Fruit fly (Drosophila melanogaster) whole organism, adult: Measurements from ENCODE around the gene Wnt6.

Experiments used
- CG11617 ChIP-seq: fragments of 200-800 bp; sonication (Bioruptor generic); optimal IDR thresholded peaks from 2 replicates; lab custom pipeline; 2017; ENCODE audit warnings: mild to moderate bottlenecking, missing biosample characterization, missing genetic modification reagents, missing genetic modification characterization
- CG12768 ChIP-seq: fragments of 200-800 bp; sonication (Bioruptor generic); optimal IDR thresholded peaks from 2 replicates; lab custom pipeline; 2017; ENCODE audit warnings: missing biosample characterization, missing genetic modification characterization, mild to moderate bottlenecking, moderate library complexity, missing genetic modification reagents
- CG14711 ChIP-seq: fragments of 200-800 bp; sonication (Bioruptor generic); optimal IDR thresholded peaks from 2 replicates; lab custom pipeline; 2018; ENCODE audit warnings: missing biosample characterization, mild to moderate bottlenecking, missing genetic modification characterization, moderate library complexity
- CG1620 ChIP-seq: fragments of 200-800 bp; sonication (Bioruptor generic); optimal IDR thresholded peaks from 2 replicates; lab custom pipeline; 2016; ENCODE audit warnings: missing biosample characterization, missing genetic modification characterization
- CG33017 ChIP-seq: fragments of 200-800 bp; sonication (Bioruptor generic); optimal IDR thresholded peaks from 2 replicates; lab custom pipeline; 2018; ENCODE audit warnings: missing biosample characterization, mild to moderate bottlenecking, missing genetic modification characterization, moderate library complexity
- CG5204 ChIP-seq: fragments of 200-800 bp; sonication (Bioruptor generic); optimal IDR thresholded peaks from 2 replicates; lab custom pipeline; 2016; ENCODE audit warnings: missing biosample characterization, missing genetic modification characterization
- CG7045 ChIP-seq: fragments of 200-800 bp; sonication (Bioruptor generic); optimal IDR thresholded peaks from 2 replicates; lab custom pipeline; 2017; ENCODE audit warnings: missing biosample characterization, mild to moderate bottlenecking, missing genetic modification characterization
- CG7101 ChIP-seq: fragments of 200-800 bp; sonication (Bioruptor generic); optimal IDR thresholded peaks from 2 replicates; lab custom pipeline; 2018; ENCODE audit warnings: missing biosample characterization, mild to moderate bottlenecking, missing genetic modification characterization, moderate library complexity
- Clk ChIP-seq: fragments of 200-800 bp; sonication (Bioruptor generic); optimal IDR thresholded peaks from 2 replicates; lab custom pipeline; 2017; ENCODE audit warnings: missing biosample characterization, missing genetic modification characterization
- Crg-1 ChIP-seq: fragments of 200-800 bp; sonication (Bioruptor generic); optimal IDR thresholded peaks from 2 replicates; lab custom pipeline; 2016; ENCODE audit warnings: missing biosample characterization, missing genetic modification characterization
- Hr96 ChIP-seq: fragments of 200-800 bp; sonication (Bioruptor generic); optimal IDR thresholded peaks from 2 replicates; lab custom pipeline; 2016; ENCODE audit warnings: missing biosample characterization, missing genetic modification characterization
- Mnt ChIP-seq: fragments of 200-800 bp; sonication (Bioruptor generic); optimal IDR thresholded peaks from 2 replicates; lab custom pipeline; 2016; ENCODE audit warnings: missing biosample characterization, mild to moderate bottlenecking, missing genetic modification characterization
- bab1 ChIP-seq: fragments of 200-800 bp; sonication (Bioruptor generic); optimal IDR thresholded peaks from 3 replicates; lab custom pipeline; 2019; ENCODE audit warnings: missing biosample characterization, mild to moderate bottlenecking, missing genetic modification characterization, moderate library complexity
- cic ChIP-seq: fragments of 200-800 bp; sonication (Bioruptor generic); optimal IDR thresholded peaks from 2 replicates; lab custom pipeline; 2017; ENCODE audit warnings: missing biosample characterization, mild to moderate bottlenecking, missing genetic modification characterization, moderate library complexity
- cnc ChIP-seq, 2 experiments: fragments of >200 bp; optimal IDR thresholded peaks; 2 replicates each; lab custom pipeline; 2017
- kay ChIP-seq: fragments of 200-800 bp; sonication (Bioruptor generic); peaks from one replicate; lab custom pipeline; 2016; ENCODE audit warnings: missing biosample characterization, missing genetic modification characterization, borderline replicate concordance
- ovo ChIP-seq: fragments of 200-800 bp; sonication (Bioruptor generic); optimal IDR thresholded peaks from 2 replicates; lab custom pipeline; 2016; ENCODE audit warnings: missing biosample characterization, missing genetic modification characterization
- pad ChIP-seq: fragments of 200-800 bp; sonication (Bioruptor generic); optimal IDR thresholded peaks from 3 replicates; lab custom pipeline; 2017; ENCODE audit warnings: missing biosample characterization, missing genetic modification characterization, mild to moderate bottlenecking, moderate library complexity, missing genetic modification reagents
- tj ChIP-seq: fragments of 200-800 bp; sonication (Bioruptor generic); optimal IDR thresholded peaks from 3 replicates; lab custom pipeline; 2017; ENCODE audit warnings: missing biosample characterization, mild to moderate bottlenecking, missing genetic modification characterization, moderate library complexity
- toe ChIP-seq: fragments of 200-800 bp; sonication (Bioruptor generic); optimal IDR thresholded peaks from 2 replicates; lab custom pipeline; 2016; ENCODE audit warnings: missing biosample characterization, missing genetic modification characterization

Gene Wnt6

DNA sequence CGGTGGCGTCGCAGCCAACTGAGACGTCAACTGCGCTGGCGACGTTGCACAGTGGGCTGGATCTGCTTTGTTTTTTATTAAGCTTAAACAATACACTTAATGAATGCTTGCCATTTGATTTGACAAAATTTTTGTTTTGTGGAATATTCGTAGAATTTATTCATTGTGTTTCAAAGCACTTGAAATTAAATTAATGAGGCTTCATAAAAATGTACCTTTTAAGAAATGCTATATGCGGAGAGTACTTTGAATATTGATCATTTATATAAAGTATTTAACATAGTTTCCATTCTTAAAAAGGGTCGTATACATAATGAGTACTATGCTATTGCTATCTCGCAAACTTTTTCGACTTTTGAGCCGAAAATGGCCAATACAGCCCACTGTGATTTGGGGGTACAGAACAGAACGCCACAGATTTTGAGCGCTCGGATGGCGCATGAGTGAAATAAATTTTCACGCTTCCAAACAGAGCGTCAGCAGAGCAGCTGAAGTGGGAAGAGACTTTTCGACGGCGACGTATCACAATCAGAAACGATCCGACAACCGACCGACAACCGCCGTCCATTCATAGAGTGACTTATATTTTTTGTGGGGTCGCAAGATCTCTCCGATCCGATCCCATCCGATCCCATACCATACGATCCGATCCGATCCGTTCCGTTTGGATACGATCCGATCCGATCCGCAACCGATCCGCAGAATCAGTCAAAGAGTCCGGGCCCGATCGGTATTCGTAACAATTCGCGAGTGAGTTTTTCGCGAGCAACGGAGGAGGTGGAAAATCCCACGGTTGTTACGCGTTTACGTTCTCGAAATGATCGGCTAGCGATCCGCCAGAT, at the start of gene Wnt6:
Gene Wnt6 (plus strand): TSS at position 531 of the 842 bp plus-strand sequence.
- no peak for TF ChIP-seq cnc (optimal IDR thresholded peaks at IDR 0.05; lab: Kevin White, UChicago)
- no peak for TF ChIP-seq CG1620 (GFP tag; lab: Kevin White, UChicago)
- TF ChIP-seq CG12768: no peak
- no peak for TF ChIP-seq ovo (GFP tag; lab: Kevin White, UChicago)
- no peak for TF ChIP-seq CG5204
- TF ChIP-seq CG7045 (GFP tag; lab: Kevin White, UChicago): no peak
- TF ChIP-seq CG33017 (tag; lab: Kevin White, UChicago): no peak
- no peak for TF ChIP-seq Mnt

- TF ChIP-seq Crg-1 (GFP tag; lab: Kevin White, UChicago) (no peak), cic (GFP tag; lab: Kevin White, UChicago) (no peak), tj (GFP tag; lab: Kevin White, UChicago) (no peak), Mnt (no peak), kay (no peak), cnc (optimal IDR thresholded peaks at IDR 0.05; lab: Kevin White, UChicago) (no peak), pad (no peak), CG7045 (GFP tag; lab: Kevin White, UChicago) (no peak), CG12768 (no peak), CG33017 (tag; lab: Kevin White, UChicago) (no peak)
Observed at dm6 chr2L:7284121-7284520, 49.4 kb upstream of the Wnt6 start.

dm6 chr2L:7284791-7285190, 48.7 kb upstream of the Wnt6 start:
- TF ChIP-seq Mnt: no peak

- TF ChIP-seq Crg-1 (GFP tag; lab: Kevin White, UChicago) (no peak), CG12768 (no peak), CG11617 (GFP tag; lab: Kevin White, UChicago) (no peak), CG14711 (tag; lab: Kevin White, UChicago) (no peak), CG7045 (GFP tag; lab: Kevin White, UChicago) (no peak), toe (GFP tag; lab: Kevin White, UChicago) (no peak)
Observed at dm6 chr2L:7285862-7286261, 47.7 kb upstream of the Wnt6 start.

DNA sequence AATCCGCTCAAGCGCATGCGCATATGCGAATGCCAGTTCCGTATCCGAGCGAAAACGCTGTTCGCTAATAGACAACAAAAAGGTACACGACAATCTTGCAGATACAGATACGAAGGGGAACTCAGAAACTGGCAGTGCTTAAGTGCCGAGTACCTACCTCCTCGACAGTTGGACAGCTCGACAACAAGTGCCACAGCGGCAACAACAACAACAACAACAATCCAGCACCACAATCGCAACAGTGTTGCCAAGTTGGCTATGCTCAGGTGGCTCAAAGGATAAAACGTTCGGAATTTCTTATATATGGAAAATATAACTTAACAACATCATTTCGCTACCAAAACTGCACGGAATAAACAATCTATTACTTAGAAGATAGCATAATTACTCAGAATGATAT, 43.6 kb upstream of the Wnt6 start:
- TF ChIP-seq cnc (optimal IDR thresholded peaks at IDR 0.05; lab: Kevin White, UChicago) (no peak), Crg-1 (GFP tag; lab: Kevin White, UChicago) (no peak)

DNA sequence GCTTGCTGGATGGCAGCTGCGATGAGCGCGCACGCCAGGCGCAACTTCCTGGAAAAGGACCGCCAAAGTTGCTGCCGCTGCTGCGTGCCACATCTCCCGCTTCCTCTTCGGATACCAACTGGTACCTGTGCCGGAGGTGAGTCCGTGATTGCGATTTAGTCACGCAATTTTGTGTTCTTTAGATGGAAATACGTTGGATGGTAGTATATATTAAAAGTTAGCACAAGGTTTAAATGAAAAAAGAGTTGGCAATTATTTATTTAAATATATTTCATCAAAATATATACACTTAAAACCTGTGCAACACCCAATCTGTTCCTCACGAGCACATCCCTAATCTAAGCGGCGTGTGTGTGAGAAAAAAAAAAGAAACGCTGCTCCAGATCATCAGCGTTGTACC, 42.9 kb upstream of the Wnt6 start:
- TF ChIP-seq CG11617 (GFP tag; lab: Kevin White, UChicago) (no peak), CG5204 (no peak), cic (GFP tag; lab: Kevin White, UChicago) (no peak), CG1620 (GFP tag; lab: Kevin White, UChicago) (no peak), pad (no peak), CG33017 (tag; lab: Kevin White, UChicago) (no peak), toe (GFP tag; lab: Kevin White, UChicago) (no peak)

- no peak for TF ChIP-seq CG7045 (GFP tag; lab: Kevin White, UChicago)
- TF ChIP-seq cic (GFP tag; lab: Kevin White, UChicago): no peak
- no peak for TF ChIP-seq CG14711 (tag; lab: Kevin White, UChicago)
- no peak for TF ChIP-seq ovo (GFP tag; lab: Kevin White, UChicago)
- no peak for TF ChIP-seq kay
- TF ChIP-seq toe (GFP tag; lab: Kevin White, UChicago): no peak
- no peak for TF ChIP-seq Hr96
- TF ChIP-seq CG33017 (tag; lab: Kevin White, UChicago): no peak
- no peak for TF ChIP-seq Clk (GFP tag; lab: Kevin White, UChicago)
- TF ChIP-seq CG5204: no peak
- TF ChIP-seq tj (GFP tag; lab: Kevin White, UChicago): no peak
- no peak for TF ChIP-seq cnc (optimal IDR thresholded peaks at IDR 0.05; lab: Kevin White, UChicago)
- TF ChIP-seq Mnt: no peak
- TF ChIP-seq CG1620 (GFP tag; lab: Kevin White, UChicago): no peak
- no peak for TF ChIP-seq CG11617 (GFP tag; lab: Kevin White, UChicago)
- TF ChIP-seq bab1 (GFP tag; lab: Kevin White, UChicago): no peak
- no peak for TF ChIP-seq CG7101
- TF ChIP-seq Crg-1 (GFP tag; lab: Kevin White, UChicago): no peak
- no peak for TF ChIP-seq CG12768
Observed at dm6 chr2L:7291968-7292367, 41.5 kb upstream of the Wnt6 start.
